Worm (Caenorhabditis elegans): ENCODE data around the gene hgap-2.
A peak's percentile ranks its signal among the peaks of the same experiment; 100 is the strongest.

Gene hgap-2

DNA sequence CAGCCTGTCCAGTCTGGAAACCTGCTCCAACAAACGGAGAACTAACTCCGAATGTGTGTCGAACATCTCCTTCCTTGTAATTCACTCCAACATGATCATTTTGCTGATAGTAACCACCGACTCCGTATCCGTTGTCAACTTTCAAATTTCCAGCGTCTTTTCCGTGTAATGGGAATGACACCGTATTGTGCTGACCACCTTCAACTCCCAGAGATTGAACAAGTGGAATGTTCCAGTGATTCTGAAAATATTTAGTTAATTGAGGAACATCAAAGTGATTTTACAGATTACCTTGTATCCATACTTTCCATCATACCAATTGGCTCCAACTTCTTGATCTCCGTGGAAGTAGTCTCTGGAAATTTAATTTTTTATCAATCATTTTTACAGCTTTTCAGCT lies 56.8 kb downstream of the hgap-2 start:
- TF ChIP-seq lin-11 (tag; optimal IDR thresholded peaks at IDR 0.05) (no peak), pros-1 (tag; optimal IDR thresholded peaks at IDR 0.05) (no peak), sox-4 (tag; optimal IDR thresholded peaks at IDR 0.05) (no peak), pax-1 (tag; optimal IDR thresholded peaks at IDR 0.05) (no peak), ceh-34 (tag; optimal IDR thresholded peaks at IDR 0.05) (no peak), che-1 (tag; optimal IDR thresholded peaks at IDR 0.05) (no peak), hlh-15 (tag; optimal IDR thresholded peaks at IDR 0.05) (no peak), ztf-16 (tag; optimal IDR thresholded peaks at IDR 0.05) (no peak), hlh-30 (tag; optimal IDR thresholded peaks at IDR 0.05; ENCODE audit: insufficient read depth) (no peak), sox-2 (GFP tag; IDR thresholded peaks at IDR 0.05) (no peak), ref-2 (tag; optimal IDR thresholded peaks at IDR 0.05) (no peak), ceh-18 (tag; optimal IDR thresholded peaks at IDR 0.05) (no peak), hlh-13 (GFP tag; optimal IDR thresholded peaks at IDR 0.05) (no peak)

DNA sequence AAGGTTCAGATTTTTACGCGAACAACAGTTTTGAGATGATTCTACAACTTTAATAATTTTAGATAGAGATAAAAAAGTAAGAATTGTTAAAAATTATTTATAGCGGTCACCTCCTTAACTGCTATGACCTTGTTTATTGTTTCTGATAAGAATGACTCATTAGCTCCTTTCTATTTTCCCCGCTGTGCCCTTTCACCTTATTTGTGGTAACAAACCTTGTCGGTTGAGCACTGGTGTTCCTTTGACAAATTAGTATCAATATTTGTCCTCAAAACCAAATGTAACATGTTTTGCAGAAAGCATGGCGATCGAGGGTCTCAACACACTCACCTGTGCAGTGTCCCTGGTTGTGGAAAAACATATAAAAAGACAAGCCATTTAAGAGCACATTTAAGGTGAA lies 58.1 kb downstream of the hgap-2 start:
- TF ChIP-seq ceh-6 (GFP tag; optimal IDR thresholded peaks at IDR 0.05) (no peak), T23F11.4 (GFP tag; optimal IDR thresholded peaks at IDR 0.05) (no peak), elt-2 (tag; optimal IDR thresholded peaks at IDR 0.05) (no peak), dve-1 (tag; optimal IDR thresholded peaks at IDR 0.05) (no peak), ttx-3 (tag; optimal IDR thresholded peaks at IDR 0.05) (no peak), ztf-16 (tag; optimal IDR thresholded peaks at IDR 0.05) (no peak), fkh-6 (tag; optimal IDR thresholded peaks at IDR 0.05) (no peak), pax-1 (tag; optimal IDR thresholded peaks at IDR 0.05) (no peak), sdc-2 (tag; optimal IDR thresholded peaks at IDR 0.05) (no peak), ceh-19 (GFP tag; optimal IDR thresholded peaks at IDR 0.05) (no peak), hlh-8 (tag; optimal IDR thresholded peaks at IDR 0.05) (no peak), F13H6.1 (tag; optimal IDR thresholded peaks at IDR 0.05) (no peak), ceh-31 (tag; optimal IDR thresholded peaks at IDR 0.05) (no peak), sox-2 (GFP tag; IDR thresholded peaks at IDR 0.05) (no peak), pag-3 (tag; optimal IDR thresholded peaks at IDR 0.05; ENCODE audit: borderline replicate concordance) (no peak), ceh-2 (tag; optimal IDR thresholded peaks at IDR 0.05) (no peak), lin-11 (tag; optimal IDR thresholded peaks at IDR 0.05) (no peak), pha-2 (tag; optimal IDR thresholded peaks at IDR 0.05) (no peak), unc-3 (GFP tag; conservative IDR thresholded peaks at IDR 0.05) (no peak), unc-3 (tag; optimal IDR thresholded peaks at IDR 0.05) (no peak), unc-86 (tag; optimal IDR thresholded peaks at IDR 0.05) (no peak)

DNA sequence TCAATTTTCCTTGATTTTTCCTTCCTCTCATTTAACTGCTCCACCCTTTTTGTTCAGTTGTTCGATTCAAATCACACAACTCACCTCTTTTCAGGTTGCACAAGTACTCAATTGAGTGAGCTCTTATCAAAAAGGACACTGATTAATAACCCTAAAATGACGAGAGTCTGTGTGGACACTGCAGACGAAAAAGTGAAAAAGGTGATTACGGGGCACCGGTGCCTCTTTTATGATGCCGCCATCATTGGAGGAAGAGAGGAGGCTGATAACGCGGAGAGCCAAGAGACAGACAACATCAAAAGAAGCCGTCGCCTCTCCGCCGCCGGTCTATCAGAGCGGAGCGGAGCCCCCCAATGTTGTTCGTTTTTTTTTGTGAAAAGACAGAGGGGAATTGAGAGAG lies 59.6 kb downstream of the hgap-2 start, which contains the start of gene sptf-2:
Gene sptf-2 (plus strand): TSS at position 297 of the 400 bp plus-strand sequence.
- TF ChIP-seq ceh-9 (tag; optimal IDR thresholded peaks at IDR 0.05) (no peak), elt-2 (tag; optimal IDR thresholded peaks at IDR 0.05) (peak; percentile 93)

DNA sequence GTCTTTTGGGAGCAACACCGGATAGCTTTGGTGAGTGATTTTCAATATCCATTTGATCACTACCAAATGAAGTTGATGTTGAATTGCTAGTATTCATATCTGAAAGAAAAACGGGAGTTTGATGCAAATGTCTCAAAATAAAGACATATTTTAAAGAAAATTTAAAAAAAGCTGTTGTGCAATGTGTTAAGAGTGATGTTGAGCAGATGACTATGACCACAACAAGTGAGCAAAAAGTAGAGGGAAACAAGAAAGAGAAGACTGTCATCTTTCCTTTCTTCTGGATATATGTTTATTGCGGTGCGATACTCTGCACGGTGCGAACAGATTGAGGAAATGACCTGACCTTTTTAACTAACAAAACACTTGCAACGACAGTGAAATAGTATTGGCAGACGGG lies 61.3 kb downstream of the hgap-2 start, which contains the start of gene T22C8.4:
Gene T22C8.4 (minus strand): TSS at position 101 of the 400 bp plus-strand sequence.
- TF ChIP-seq ceh-14 (tag; optimal IDR thresholded peaks at IDR 0.05) = no peak

DNA sequence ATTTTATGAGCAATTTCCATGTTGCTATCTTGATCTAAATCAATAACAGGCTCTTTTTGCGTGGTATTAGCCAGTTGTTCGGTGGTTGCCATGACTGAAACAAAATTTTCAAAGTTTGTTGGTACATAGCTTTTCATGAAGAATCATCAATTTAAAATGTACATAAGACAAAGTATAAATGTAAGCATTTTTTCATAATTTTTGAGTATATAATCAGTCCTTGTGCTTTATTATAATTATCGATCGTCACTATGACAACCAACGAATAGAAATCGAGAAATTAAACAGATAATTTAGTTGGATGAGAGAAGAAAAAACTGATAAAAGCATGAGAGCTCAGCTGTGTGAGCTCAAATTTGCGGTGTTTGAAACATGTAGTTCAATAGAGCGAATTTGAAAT lies 62.8 kb downstream of the hgap-2 start, which contains the start of gene T22C8.3:
Gene T22C8.3 (minus strand): TSS at position 101 of the 400 bp plus-strand sequence.
- TF ChIP-seq ama-1 (optimal IDR thresholded peaks at IDR 0.05) = no peak
- no peak for TF ChIP-seq nfya-1 (tag; optimal IDR thresholded peaks at IDR 0.05)
- TF ChIP-seq C08G9.2 (tag; optimal IDR thresholded peaks at IDR 0.05) = no peak
- no peak for TF ChIP-seq unc-55 (GFP tag; optimal IDR thresholded peaks at IDR 0.05)
- TF ChIP-seq ref-2 (tag; optimal IDR thresholded peaks at IDR 0.05) = no peak
- TF ChIP-seq dmd-4 (tag; optimal IDR thresholded peaks at IDR 0.05; ENCODE audit: borderline replicate concordance) = no peak

All from whole organism, late embryonic.